Fruit fly (Drosophila melanogaster): Measurements from ENCODE around the gene CG16890.

The CG16890 gene

dm6 chr2L:13783264-13784154 lies 629 bp downstream of the CG16890 start, which contains the start of gene Eato (continued):
- peak; percentile 11; the same call in 1 of the 4 replicates for TF ChIP-seq Gug (GFP tag; IDR thresholded peaks at IDR 0.05)
- no peak for TF ChIP-seq CG33213 (GFP tag; optimal IDR thresholded peaks at IDR 0.05)
- TF ChIP-seq Drgx (GFP tag; IDR thresholded peaks at IDR 0.05), result no peak
- TF ChIP-seq grau (tag; optimal IDR thresholded peaks at IDR 0.05), result peak; percentile 8
- peak; percentile 65 for TF ChIP-seq Dll (GFP tag; IDR thresholded peaks at IDR 0.05; ENCODE audit: partially characterized antibody)
- TF ChIP-seq chinmo (GFP tag; IDR thresholded peaks at IDR 0.05; ENCODE audit: partially characterized antibody), result 0 out of 4 replicates have a peak, but pooled peaks have one; percentile 6
- no peak for TF ChIP-seq cato (GFP tag; optimal IDR thresholded peaks at IDR 0.05; ENCODE audit: borderline replicate concordance)
- TF ChIP-seq vvl (GFP tag; IDR thresholded peaks at IDR 0.05), result peak; percentile 45
- TF ChIP-seq mam (GFP tag; optimal IDR thresholded peaks at IDR 0.05), result peak; percentile 22

DNA sequence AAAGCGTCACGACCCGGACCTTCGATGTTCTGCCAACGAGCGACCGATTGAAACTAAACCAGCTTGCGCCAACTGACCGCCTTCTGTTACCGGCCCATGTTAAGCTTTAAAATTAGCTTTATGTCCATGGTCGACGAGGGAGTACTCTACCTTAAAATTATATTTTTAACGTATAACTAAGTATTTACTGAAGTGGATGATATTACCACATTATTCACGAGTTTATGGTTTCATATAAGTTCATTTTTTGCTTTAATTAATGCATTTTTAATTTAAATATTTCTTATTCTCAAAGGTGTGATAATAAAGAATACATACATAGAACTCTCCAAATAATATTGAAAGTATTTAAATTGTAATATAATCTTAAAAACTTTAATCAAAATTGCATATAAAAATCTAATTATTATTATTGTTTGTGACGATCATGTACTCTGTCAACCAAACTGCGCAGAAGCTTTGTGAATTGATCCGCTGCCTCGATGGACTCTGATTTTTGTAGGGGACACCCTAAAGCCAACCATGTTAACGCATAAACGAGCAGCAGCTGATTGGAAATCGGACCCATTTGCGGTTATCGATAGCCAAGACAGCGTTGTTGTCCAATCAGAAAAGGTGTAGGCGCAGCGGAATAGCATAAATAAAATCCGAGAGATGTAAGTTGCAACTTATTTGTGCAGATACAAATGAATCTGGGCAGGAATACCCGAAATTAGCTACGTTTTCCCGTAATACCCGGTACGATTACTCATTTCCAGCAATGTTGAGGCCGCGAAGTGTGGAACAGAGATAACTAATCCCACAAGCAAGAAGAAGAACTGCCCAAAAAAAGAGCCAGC lies 3.8 kb downstream of the CG16890 start, which contains the start of the genes CG9008 and p38b:
CG9008 (minus strand) TSS at position 57 of the 839 bp plus-strand sequence.
p38b (plus strand) TSS at position 581 of the 839 bp plus-strand sequence.
- TF ChIP-seq sc (optimal IDR thresholded peaks at IDR 0.05) (no peak), sc (GFP tag; optimal IDR thresholded peaks at IDR 0.05) (peak; percentile 65), gcm2 (GFP tag; optimal IDR thresholded peaks at IDR 0.05) (peak; percentile 6), CG7271 (tag; optimal IDR thresholded peaks at IDR 0.05) (no peak), Oaz (GFP tag; IDR thresholded peaks at IDR 0.05) (0 out of 2 replicates have a peak, but pooled peaks have one; percentile 25), CG10274 (GFP tag; optimal IDR thresholded peaks at IDR 0.05) (peak; percentile 90), fru (optimal IDR thresholded peaks at IDR 0.05) (no peak), CG11696 (GFP tag; IDR thresholded peaks at IDR 0.05) (no peak), CG30403 (GFP tag; optimal IDR thresholded peaks at IDR 0.05) (peak; percentile 91), chm (GFP tag; IDR thresholded peaks at IDR 0.05) (no peak), rib (GFP tag; IDR thresholded peaks at IDR 0.05) (no peak), CG15514 (GFP tag; optimal IDR thresholded peaks at IDR 0.05) (peak; percentile 57), CG15601 (tag; optimal IDR thresholded peaks at IDR 0.05) (peak; percentile 86), CG14014 (GFP tag; IDR thresholded peaks at IDR 0.05) (peak; percentile 30; the same call in 1 of the 2 replicates), Asciz (GFP tag; optimal IDR thresholded peaks at IDR 0.05) (peak; percentile 73), jing (GFP tag; optimal IDR thresholded peaks at IDR 0.05) (no peak), CG10959 (GFP tag; IDR thresholded peaks at IDR 0.05) (no peak), CG1792 (GFP tag; optimal IDR thresholded peaks at IDR 0.05) (no peak), vnd (GFP tag; IDR thresholded peaks at IDR 0.05; ENCODE audit: partially characterized antibody) (no peak), Poxn (GFP tag; IDR thresholded peaks at IDR 0.05) (no peak), CG6683 (GFP tag; optimal IDR thresholded peaks at IDR 0.05) (peak; percentile 79), vvl (GFP tag; IDR thresholded peaks at IDR 0.05) (peak; percentile 59), p53 (GFP tag; optimal IDR thresholded peaks at IDR 0.05) (no peak), CG7928 (GFP tag; optimal IDR thresholded peaks at IDR 0.05) (peak; percentile 49), fd102C (GFP tag; optimal IDR thresholded peaks at IDR 0.05) (no peak), CG17385 (GFP tag; optimal IDR thresholded peaks at IDR 0.05) (peak; percentile 90), CHES-1-like (GFP tag; optimal IDR thresholded peaks at IDR 0.05) (no peak), CG11085 (GFP tag; IDR thresholded peaks at IDR 0.05) (no peak), Gug (GFP tag; IDR thresholded peaks at IDR 0.05) (peak; percentile 76; the same call in 3 of the 4 replicates), CG17186 (GFP tag; optimal IDR thresholded peaks at IDR 0.05) (peak; percentile 55), sqz (GFP tag; optimal IDR thresholded peaks at IDR 0.05) (peak; percentile 66), CG1529 (GFP tag; optimal IDR thresholded peaks at IDR 0.05) (peak; percentile 61), oc (tag; optimal IDR thresholded peaks at IDR 0.05) (no peak), CG2875 (GFP tag; optimal IDR thresholded peaks at IDR 0.05) (peak; percentile 14), Optix (GFP tag; IDR thresholded peaks at IDR 0.05) (no peak), CG14441 (GFP tag; IDR thresholded peaks at IDR 0.05) (peak; percentile 44; the same call in 1 of the 2 replicates), chif (GFP tag; optimal IDR thresholded peaks at IDR 0.05) (no peak), stc (GFP tag; IDR thresholded peaks at IDR 0.05) (0 out of 2 replicates have a peak, but pooled peaks have one; percentile 20)
